Fruit fly (Drosophila melanogaster) whole organism, embryonic: ENCODE measurements around the gene CG34160.
A peak's percentile ranks its signal among the peaks of the same experiment; 100 is the strongest.

Source experiments
- BtbVII ChIP-seq: fragments of 200-800 bp; sonication (Bioruptor generic); optimal IDR thresholded peaks from 3 replicates; lab custom pipeline; 2017; ENCODE audit warnings: missing biosample characterization, mild to moderate bottlenecking, missing genetic modification characterization
- Bteb2 ChIP-seq: fragments of 200-800 bp; sonication (Bioruptor generic); optimal IDR thresholded peaks from 2 replicates; lab custom pipeline; 2016; ENCODE audit warnings: missing biosample characterization, missing genetic modification characterization
- CG10543 ChIP-seq: fragments of 200-800 bp; sonication (Bioruptor generic); optimal IDR thresholded peaks from 3 replicates; lab custom pipeline; 2017; ENCODE audit warnings: missing biosample characterization, mild to moderate bottlenecking, missing genetic modification characterization, moderate library complexity
- CG11723 ChIP-seq: fragments of 200-800 bp; sonication (Bioruptor generic); optimal IDR thresholded peaks from 2 replicates; lab custom pipeline; 2017; ENCODE audit warnings: missing biosample characterization, mild to moderate bottlenecking, missing genetic modification characterization
- CG13287 ChIP-seq: fragments of 200-800 bp; sonication (Bioruptor generic); IDR thresholded peaks from 2 replicates; pipeline ENCODE4 v1.3.6; 2022; ENCODE audit warnings: missing biosample characterization, missing genetic modification characterization; ENCODE audit not compliant: partially characterized antibody
- CG17912 ChIP-seq: fragments of 200-800 bp; sonication (Bioruptor generic); optimal IDR thresholded peaks from 2 replicates; lab custom pipeline; 2018; ENCODE audit warnings: missing biosample characterization, mild to moderate bottlenecking, missing genetic modification characterization
- CG1832 ChIP-seq: fragments of 200-800 bp; sonication (Bioruptor generic); optimal IDR thresholded peaks from 2 replicates; lab custom pipeline; 2017; ENCODE audit warnings: missing biosample characterization, mild to moderate bottlenecking, missing genetic modification characterization, inconsistent platforms
- CG2120 ChIP-seq: fragments of 200-800 bp; sonication (Bioruptor generic); optimal IDR thresholded peaks from 3 replicates; lab custom pipeline; 2016; ENCODE audit warnings: missing biosample characterization, missing genetic modification characterization
- CG31388 ChIP-seq: fragments of 200-800 bp; sonication (Bioruptor generic); optimal IDR thresholded peaks from 2 replicates; lab custom pipeline; 2016; ENCODE audit warnings: missing biosample characterization, missing genetic modification characterization
- CG34224 ChIP-seq: fragments of 200-800 bp; sonication (Bioruptor generic); IDR thresholded peaks from 3 replicates; pipeline ENCODE4 v1.3.6; 2022; ENCODE audit warnings: missing biosample characterization, missing genetic modification characterization; ENCODE audit not compliant: partially characterized antibody
- CG34376 ChIP-seq: fragments of 200-800 bp; sonication (Bioruptor generic); optimal IDR thresholded peaks from 2 replicates; lab custom pipeline; 2018; ENCODE audit warnings: missing biosample characterization, mild to moderate bottlenecking, missing genetic modification characterization
- CG3995 ChIP-seq: fragments of 200-800 bp; sonication (Bioruptor generic); optimal IDR thresholded peaks from 3 replicates; lab custom pipeline; 2016; ENCODE audit warnings: missing biosample characterization, missing genetic modification characterization
- CG6175 ChIP-seq: fragments of 200-800 bp; sonication (Bioruptor generic); IDR thresholded peaks from 3 replicates; pipeline ENCODE4 v1.3.6; 2022; ENCODE audit warnings: missing biosample characterization, missing genetic modification characterization
- CG6254 ChIP-seq: fragments of 200-800 bp; sonication (Bioruptor generic); optimal IDR thresholded peaks from 3 replicates; lab custom pipeline; 2017; ENCODE audit warnings: mild to moderate bottlenecking, missing biosample characterization, missing genetic modification reagents, missing genetic modification characterization
- CG6854 ChIP-seq: fragments of 200-800 bp; sonication (Bioruptor generic); optimal IDR thresholded peaks from 3 replicates; lab custom pipeline; 2017; ENCODE audit warnings: missing biosample characterization, mild to moderate bottlenecking, missing genetic modification characterization
- CG7839 ChIP-seq: fragments of 200-800 bp; sonication (Bioruptor generic); optimal IDR thresholded peaks from 3 replicates; lab custom pipeline; 2018; ENCODE audit warnings: missing biosample characterization, mild to moderate bottlenecking, missing genetic modification characterization, moderate library complexity
- CG8388 ChIP-seq: fragments of 200-800 bp; sonication (Bioruptor generic); optimal IDR thresholded peaks from 2 replicates; lab custom pipeline; 2019; ENCODE audit warnings: missing biosample characterization, mild to moderate bottlenecking, missing genetic modification characterization, moderate library complexity
- CG9437 ChIP-seq: fragments of 200-800 bp; sonication (Bioruptor generic); optimal IDR thresholded peaks from 2 replicates; lab custom pipeline; 2018; ENCODE audit warnings: missing biosample characterization, mild to moderate bottlenecking, missing genetic modification characterization
- Dll ChIP-seq: fragments of 200-800 bp; sonication (Bioruptor generic); IDR thresholded peaks from 4 replicates; pipeline ENCODE4 v1.3.6; 2022; ENCODE audit warnings: missing biosample characterization, missing genetic modification characterization; ENCODE audit not compliant: partially characterized antibody
- E2f1 ChIP-seq: fragments of 200-800 bp; sonication (Bioruptor generic); IDR thresholded peaks from 2 replicates; pipeline ENCODE4 v1.3.6; 2022; ENCODE audit warnings: missing biosample characterization, missing genetic modification characterization
- HHEX ChIP-seq: fragments of 200-800 bp; sonication (Bioruptor generic); optimal IDR thresholded peaks from 3 replicates; lab custom pipeline; 2017; ENCODE audit warnings: missing biosample characterization, mild to moderate bottlenecking, missing genetic modification characterization, missing genetic modification reagents
- Hr39 ChIP-seq: fragments of >200 bp; optimal IDR thresholded peaks from 2 replicates; lab custom pipeline; 2017
- Mad ChIP-seq: fragments of 200-800 bp; sonication (Bioruptor generic); optimal IDR thresholded peaks from 2 replicates; lab custom pipeline; 2016; ENCODE audit warnings: missing biosample characterization, missing genetic modification characterization
- NK7.1 ChIP-seq: fragments of 200-800 bp; sonication (Bioruptor generic); optimal IDR thresholded peaks from 3 replicates; lab custom pipeline; 2016; ENCODE audit warnings: missing biosample characterization, missing genetic modification characterization
- NfI ChIP-seq: fragments of 200-800 bp; sonication (Bioruptor generic); optimal IDR thresholded peaks from 3 replicates; lab custom pipeline; 2018; ENCODE audit warnings: missing biosample characterization, mild to moderate bottlenecking, missing genetic modification characterization, moderate library complexity
- Oli ChIP-seq: fragments of 200-800 bp; sonication (Bioruptor generic); optimal IDR thresholded peaks from 2 replicates; lab custom pipeline; 2018; ENCODE audit warnings: missing biosample characterization, mild to moderate bottlenecking, missing genetic modification characterization, moderate library complexity
- Optix ChIP-seq: fragments of 200-800 bp; sonication (Bioruptor generic); IDR thresholded peaks from 3 replicates; pipeline ENCODE4 v1.3.6; 2022; ENCODE audit warnings: missing biosample characterization, missing genetic modification characterization
- PHDP ChIP-seq: fragments of 200-800 bp; sonication (Bioruptor generic); optimal IDR thresholded peaks from 3 replicates; lab custom pipeline; 2018; ENCODE audit warnings: missing biosample characterization, mild to moderate bottlenecking, missing genetic modification characterization, moderate library complexity
- Rfx ChIP-seq: fragments of 200-800 bp; sonication (Bioruptor generic); IDR thresholded peaks from 2 replicates; pipeline ENCODE4 v1.3.6; 2022; ENCODE audit warnings: missing biosample characterization, missing genetic modification characterization
- Xrp1 ChIP-seq: fragments of 200-800 bp; sonication (Bioruptor generic); IDR thresholded peaks from 2 replicates; pipeline ENCODE4 v1.3.6; 2022; ENCODE audit warnings: missing biosample characterization, missing genetic modification characterization
- ap ChIP-seq: fragments of 200-800 bp; sonication (Bioruptor generic); IDR thresholded peaks from 2 replicates; pipeline ENCODE4 v1.3.6; 2022; ENCODE audit warnings: missing biosample characterization, missing genetic modification characterization
- bab2 ChIP-seq: fragments of 200-800 bp; sonication (Bioruptor generic); optimal IDR thresholded peaks from 2 replicates; lab custom pipeline; 2016; ENCODE audit warnings: missing biosample characterization, missing genetic modification characterization
- chif ChIP-seq, 2 experiments: fragments of 200-800 bp; sonication (Bioruptor generic); optimal IDR thresholded peaks; 3 replicates each; lab custom pipeline; 2016; ENCODE audit warnings: missing biosample characterization in 2 of 2, missing genetic modification characterization in 2 of 2
- chn ChIP-seq: fragments of 200-800 bp; sonication (Bioruptor generic); optimal IDR thresholded peaks from 2 replicates; lab custom pipeline; 2016; ENCODE audit warnings: missing biosample characterization, missing genetic modification characterization
- emc ChIP-seq: fragments of 200-800 bp; sonication (Bioruptor generic); optimal IDR thresholded peaks from 2 replicates; lab custom pipeline; 2016; ENCODE audit warnings: missing biosample characterization, missing genetic modification characterization
- eve ChIP-seq, 2 experiments: fragments of >200 bp; optimal IDR thresholded peaks; 2 replicates each; lab custom pipeline; 2017; ENCODE audit warnings: missing biosample characterization in 2 of 2, missing genetic modification characterization in 2 of 2
- eyg ChIP-seq: fragments of 200-800 bp; sonication (Bioruptor generic); optimal IDR thresholded peaks from 3 replicates; lab custom pipeline; 2016; ENCODE audit warnings: missing biosample characterization, missing genetic modification characterization
- gcm2 ChIP-seq: fragments of 200-800 bp; sonication (Bioruptor generic); optimal IDR thresholded peaks from 2 replicates; lab custom pipeline; 2016; ENCODE audit warnings: missing biosample characterization, missing genetic modification characterization
- grau ChIP-seq: fragments of 200-800 bp; optimal IDR thresholded peaks from 3 replicates; lab custom pipeline; 2019; ENCODE audit warnings: missing biosample characterization, mild to moderate bottlenecking, missing genetic modification characterization, moderate library complexity
- grn ChIP-seq: fragments of 200-800 bp; sonication (Bioruptor generic); optimal IDR thresholded peaks from 3 replicates; lab custom pipeline; 2017; ENCODE audit warnings: missing biosample characterization, missing genetic modification characterization
- ind ChIP-seq: fragments of 200-800 bp; sonication (Bioruptor generic); optimal IDR thresholded peaks from 3 replicates; lab custom pipeline; 2016; ENCODE audit warnings: missing biosample characterization, missing genetic modification characterization
- knrl ChIP-seq: fragments of 200-800 bp; sonication (Bioruptor generic); IDR thresholded peaks from 3 replicates; pipeline ENCODE4 v1.3.6; 2022; ENCODE audit warnings: missing biosample characterization, missing genetic modification characterization; ENCODE audit not compliant: partially characterized antibody
- mld ChIP-seq: fragments of 200-800 bp; sonication (Bioruptor generic); IDR thresholded peaks from 3 replicates; pipeline ENCODE4 v1.3.6; 2022; ENCODE audit warnings: missing biosample characterization, missing genetic modification characterization; ENCODE audit not compliant: partially characterized antibody
- pzg ChIP-seq: fragments of 200-800 bp; sonication (Bioruptor generic); optimal IDR thresholded peaks from 3 replicates; lab custom pipeline; 2018; ENCODE audit warnings: missing biosample characterization, mild to moderate bottlenecking, missing genetic modification characterization, moderate library complexity
- sd ChIP-seq: fragments of 200-800 bp; sonication (Bioruptor generic); optimal IDR thresholded peaks from 3 replicates; lab custom pipeline; 2018; ENCODE audit warnings: missing biosample characterization, mild to moderate bottlenecking, missing genetic modification characterization, moderate library complexity
- sob ChIP-seq: fragments of 200-800 bp; sonication (Bioruptor generic); IDR thresholded peaks from 2 replicates; pipeline ENCODE4 v1.3.6; 2022; ENCODE audit warnings: missing biosample characterization, missing genetic modification characterization
- tgo ChIP-seq: fragments of 200-800 bp; sonication (Bioruptor generic); IDR thresholded peaks from 3 replicates; pipeline ENCODE4 v1.3.6; 2022; ENCODE audit warnings: missing biosample characterization, missing genetic modification characterization
- toy ChIP-seq: fragments of 200-800 bp; sonication (Bioruptor generic); IDR thresholded peaks from 2 replicates; pipeline ENCODE4 v1.3.6; 2022; ENCODE audit warnings: missing biosample characterization, missing genetic modification characterization
- tup ChIP-seq: fragments of 200-800 bp; sonication (Bioruptor generic); optimal IDR thresholded peaks from 2 replicates; lab custom pipeline; 2016; ENCODE audit warnings: missing biosample characterization, mild to moderate bottlenecking, missing genetic modification characterization, moderate library complexity
- zfh1 ChIP-seq: fragments of 200-800 bp; sonication (Bioruptor generic); IDR thresholded peaks from 3 replicates; pipeline ENCODE4 v1.3.6; 2022; ENCODE audit warnings: missing biosample characterization, missing genetic modification characterization

Gene CG34160

DNA sequence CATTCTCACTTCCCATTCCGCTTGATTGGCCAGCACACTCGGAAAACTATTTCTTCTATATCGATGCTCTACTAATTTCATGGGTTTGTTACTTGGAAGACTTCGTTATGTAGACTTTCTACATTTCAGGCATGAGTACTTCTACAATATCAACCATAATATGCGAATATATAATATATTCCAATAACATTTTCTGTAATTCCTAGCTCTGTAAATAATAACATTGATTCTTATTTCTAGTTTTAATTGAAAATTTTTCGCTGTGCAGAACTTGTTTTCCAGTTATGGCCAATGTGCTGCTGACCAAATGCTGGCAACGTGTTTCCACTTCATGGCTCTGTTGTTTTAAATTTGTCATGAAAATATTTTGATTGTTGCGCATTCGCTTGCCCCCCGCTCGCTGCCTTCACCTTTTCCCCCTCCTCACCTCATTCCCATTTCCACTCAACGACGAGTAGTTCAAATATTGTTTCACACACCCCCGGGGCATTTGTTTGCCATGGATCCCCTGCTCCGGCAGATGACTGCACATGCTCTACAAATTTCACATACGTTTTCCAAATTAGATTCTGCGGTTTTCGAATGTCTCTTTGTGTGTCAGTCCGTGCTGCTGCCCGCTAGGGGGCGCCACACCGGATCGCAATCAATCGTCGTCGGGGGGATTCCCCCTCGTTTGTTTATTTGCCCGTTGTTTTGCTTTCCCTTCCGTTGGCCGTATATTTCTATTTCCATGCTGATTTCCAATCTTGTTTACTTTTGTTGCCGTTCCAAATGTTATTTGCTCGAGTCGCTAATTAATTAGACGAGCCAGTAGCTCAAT is 35.3 kb downstream of the CG34160 start (continued):
- no peak for TF ChIP-seq BtbVII (GFP tag; lab: Kevin White, UChicago)
- TF ChIP-seq knrl (GFP tag; lab: Robert Waterston, UW) = no peak
- TF ChIP-seq bab2 (GFP tag; lab: Kevin White, UChicago) = no peak
- no peak for TF ChIP-seq tup (GFP tag; lab: Kevin White, UChicago)
- TF ChIP-seq ap (GFP tag; lab: Robert Waterston, UW) = no peak
- TF ChIP-seq CG13287 = no peak
- no peak for TF ChIP-seq CG11723 (GFP tag; lab: Kevin White, UChicago)
- no peak for TF ChIP-seq emc (GFP tag; lab: Kevin White, UChicago)
- TF ChIP-seq NfI (GFP tag; lab: Kevin White, UChicago) = no peak
- TF ChIP-seq grn = no peak
- TF ChIP-seq chif (GFP tag; optimal IDR thresholded peaks at IDR 0.05; lab: Kevin White, UChicago) = no peak
- no peak for TF ChIP-seq eyg (GFP tag; lab: Kevin White, UChicago)
- no peak for TF ChIP-seq CG17912
- TF ChIP-seq Rfx (GFP tag; lab: Robert Waterston, UW) = 0 out of 2 replicates have a peak, but pooled peaks have one; percentile 4
- no peak for TF ChIP-seq CG6854 (GFP tag; lab: Kevin White, UChicago)
- peak; percentile 28 for TF ChIP-seq CG7839 (tag; lab: Kevin White, UChicago)
- TF ChIP-seq Mad (GFP tag; lab: Kevin White, UChicago) = no peak
- no peak for TF ChIP-seq ind (GFP tag; lab: Kevin White, UChicago)
- TF ChIP-seq CG9437 = no peak
- no peak for TF ChIP-seq toy (GFP tag; lab: Robert Waterston, UW)
- no peak for TF ChIP-seq eve (GFP tag; optimal IDR thresholded peaks at IDR 0.05; lab: Kevin White, UChicago)
- TF ChIP-seq Dll (GFP tag; lab: Robert Waterston, UW) = no peak
- TF ChIP-seq CG2120 (GFP tag; lab: Kevin White, UChicago) = no peak
- TF ChIP-seq mld (GFP tag; lab: Robert Waterston, UW) = no peak
- TF ChIP-seq Oli (tag; lab: Kevin White, UChicago) = no peak
- TF ChIP-seq HHEX (GFP tag; lab: Kevin White, UChicago) = no peak
- TF ChIP-seq Bteb2 = no peak
- TF ChIP-seq sd (tag; lab: Kevin White, UChicago) = peak; percentile 44
- TF ChIP-seq CG34376 (GFP tag; lab: Kevin White, UChicago) = no peak
- TF ChIP-seq CG10543 (GFP tag; lab: Kevin White, UChicago) = no peak
- peak; percentile 18; the same call in 1 of the 3 replicates for TF ChIP-seq zfh1
- no peak for TF ChIP-seq PHDP
- no peak for TF ChIP-seq grau (tag; lab: Kevin White, UChicago)
- 0 out of 3 replicates have a peak, but pooled peaks have one; percentile 23 for TF ChIP-seq tgo (GFP tag; lab: Robert Waterston, UW)
- TF ChIP-seq CG34224 (GFP tag; lab: Robert Waterston, UW) = no peak
- no peak for TF ChIP-seq Hr39 (lab: Kevin White, UChicago)
- no peak for TF ChIP-seq CG3995 (GFP tag; lab: Kevin White, UChicago)
- TF ChIP-seq Xrp1 = peak; percentile 20; the same call in 1 of the 2 replicates
- TF ChIP-seq Optix (GFP tag; lab: Robert Waterston, UW) = no peak
- TF ChIP-seq NK7.1 (GFP tag; lab: Kevin White, UChicago) = no peak
- TF ChIP-seq pzg (GFP tag; lab: Kevin White, UChicago) = no peak
- peak; percentile 22 for TF ChIP-seq CG6254 (GFP tag; lab: Kevin White, UChicago)
- TF ChIP-seq sob (GFP tag; lab: Robert Waterston, UW) = 0 out of 2 replicates have a peak, but pooled peaks have one; percentile 21
- TF ChIP-seq CG1832 (GFP tag; lab: Kevin White, UChicago) = no peak
- no peak for TF ChIP-seq CG6175 (GFP tag; lab: Robert Waterston, UW)
- TF ChIP-seq CG8388 (GFP tag; lab: Kevin White, UChicago) = no peak
- TF ChIP-seq chn = no peak
- no peak for TF ChIP-seq CG31388 (GFP tag; lab: Kevin White, UChicago)
- peak; percentile 40; the same call in 1 of the 2 replicates for TF ChIP-seq E2f1 (GFP tag; lab: Robert Waterston, UW)
- no peak for TF ChIP-seq gcm2 (GFP tag; lab: Kevin White, UChicago)
